Fruit fly (Drosophila melanogaster) whole organism, embryonic: ENCODE data around the gene CG32073.

ENCODE experiments used
- Abd-B ChIP-seq: fragments of 200-800 bp; sonication (Bioruptor generic); optimal IDR thresholded peaks from 2 replicates; lab custom pipeline; 2018; ENCODE audit warnings: missing biosample characterization, mild to moderate bottlenecking, missing genetic modification characterization, moderate library complexity
- Atf-2 ChIP-seq: fragments of 200-800 bp; sonication (Bioruptor generic); optimal IDR thresholded peaks from 2 replicates; lab custom pipeline; 2016; ENCODE audit warnings: missing biosample characterization, missing genetic modification characterization
- Bgb ChIP-seq: fragments of 200-800 bp; sonication (Bioruptor generic); IDR thresholded peaks from 2 replicates; pipeline ENCODE4 v1.3.6; 2022; ENCODE audit warnings: missing biosample characterization, missing genetic modification characterization; ENCODE audit not compliant: partially characterized antibody
- BtbVII ChIP-seq: fragments of 200-800 bp; sonication (Bioruptor generic); optimal IDR thresholded peaks from 3 replicates; lab custom pipeline; 2017; ENCODE audit warnings: missing biosample characterization, mild to moderate bottlenecking, missing genetic modification characterization
- CG10274 ChIP-seq: fragments of 200-800 bp; sonication (Bioruptor generic); optimal IDR thresholded peaks from 3 replicates; lab custom pipeline; 2017; ENCODE audit warnings: missing biosample characterization, mild to moderate bottlenecking, missing genetic modification characterization
- CG10366 ChIP-seq: fragments of 200-800 bp; sonication (Bioruptor generic); IDR thresholded peaks from 2 replicates; pipeline ENCODE4 v1.3.6; 2022; ENCODE audit warnings: missing biosample characterization, missing genetic modification characterization
- CG1602 ChIP-seq: fragments of 200-800 bp; sonication (Bioruptor generic); optimal IDR thresholded peaks from 3 replicates; lab custom pipeline; 2016; ENCODE audit warnings: missing biosample characterization, missing genetic modification characterization
- CG17385 ChIP-seq: fragments of 200-800 bp; sonication (Bioruptor generic); optimal IDR thresholded peaks from 3 replicates; lab custom pipeline; 2018; ENCODE audit warnings: missing biosample characterization, mild to moderate bottlenecking, missing genetic modification characterization
- CG17912 ChIP-seq: fragments of 200-800 bp; sonication (Bioruptor generic); optimal IDR thresholded peaks from 2 replicates; lab custom pipeline; 2018; ENCODE audit warnings: missing biosample characterization, mild to moderate bottlenecking, missing genetic modification characterization
- CG18764 ChIP-seq: fragments of 200-800 bp; sonication (Bioruptor generic); optimal IDR thresholded peaks from 3 replicates; lab custom pipeline; 2016; ENCODE audit warnings: missing biosample characterization, missing genetic modification characterization
- CG2875 ChIP-seq: fragments of 200-800 bp; sonication (Bioruptor generic); optimal IDR thresholded peaks from 2 replicates; lab custom pipeline; 2017; ENCODE audit warnings: missing biosample characterization, mild to moderate bottlenecking, missing genetic modification characterization, missing genetic modification reagents
- CG31365 ChIP-seq: fragments of 200-800 bp; sonication (Bioruptor generic); optimal IDR thresholded peaks from 2 replicates; lab custom pipeline; 2018; ENCODE audit warnings: missing biosample characterization, mild to moderate bottlenecking, missing genetic modification characterization
- CG34376 ChIP-seq: fragments of 200-800 bp; sonication (Bioruptor generic); optimal IDR thresholded peaks from 2 replicates; lab custom pipeline; 2018; ENCODE audit warnings: missing biosample characterization, mild to moderate bottlenecking, missing genetic modification characterization
- CG4282 ChIP-seq: fragments of 200-800 bp; sonication (Bioruptor generic); optimal IDR thresholded peaks from 2 replicates; lab custom pipeline; 2016; ENCODE audit warnings: missing biosample characterization, missing genetic modification characterization
- CG4360 ChIP-seq: fragments of 200-800 bp; sonication (Bioruptor generic); IDR thresholded peaks from 2 replicates; pipeline ENCODE4 v1.3.6; 2022; ENCODE audit warnings: missing biosample characterization, missing genetic modification characterization
- CG4424 ChIP-seq: fragments of 200-800 bp; sonication (Bioruptor generic); optimal IDR thresholded peaks from 3 replicates; lab custom pipeline; 2016; ENCODE audit warnings: missing biosample characterization, missing genetic modification characterization
- CG4820 ChIP-seq: fragments of 200-800 bp; sonication (Bioruptor generic); optimal IDR thresholded peaks from 3 replicates; lab custom pipeline; 2016; ENCODE audit warnings: missing biosample characterization, missing genetic modification characterization
- CG7372 ChIP-seq: fragments of 200-800 bp; sonication (Bioruptor generic); IDR thresholded peaks from 2 replicates; pipeline ENCODE4 v1.3.6; 2022; ENCODE audit warnings: missing biosample characterization, missing genetic modification characterization
- CG7987 ChIP-seq: fragments of 200-800 bp; sonication (Bioruptor generic); optimal IDR thresholded peaks from 2 replicates; lab custom pipeline; 2018; ENCODE audit warnings: missing biosample characterization, mild to moderate bottlenecking, missing genetic modification characterization, moderate library complexity
- CG8388 ChIP-seq: fragments of 200-800 bp; sonication (Bioruptor generic); optimal IDR thresholded peaks from 2 replicates; lab custom pipeline; 2019; ENCODE audit warnings: missing biosample characterization, mild to moderate bottlenecking, missing genetic modification characterization, moderate library complexity
- CG9215 ChIP-seq: fragments of 200-800 bp; sonication (Bioruptor generic); IDR thresholded peaks from 2 replicates; pipeline ENCODE4 v1.3.6; 2022; ENCODE audit warnings: missing biosample characterization, missing genetic modification characterization
- Camta ChIP-seq: fragments of 200-800 bp; sonication (Bioruptor generic); optimal IDR thresholded peaks from 2 replicates; lab custom pipeline; 2016; ENCODE audit warnings: missing biosample characterization, missing genetic modification characterization
- E2f2 ChIP-seq: fragments of 200-800 bp; sonication (Bioruptor generic); IDR thresholded peaks from 2 replicates; pipeline ENCODE4 v1.3.6; 2022; ENCODE audit warnings: missing biosample characterization, missing genetic modification characterization
- HHEX ChIP-seq: fragments of 200-800 bp; sonication (Bioruptor generic); optimal IDR thresholded peaks from 3 replicates; lab custom pipeline; 2017; ENCODE audit warnings: missing biosample characterization, mild to moderate bottlenecking, missing genetic modification characterization, missing genetic modification reagents
- Hr51 ChIP-seq, 2 experiments: fragments of 200-800 bp; sonication (Bioruptor generic); optimal IDR thresholded peaks; 2 replicates in 1 of 2; 3 replicates in 1 of 2; lab custom pipeline; 2016 to 2018; ENCODE audit warnings: missing biosample characterization in 2 of 2, missing genetic modification characterization in 2 of 2, mild to moderate bottlenecking in 1 of 2, moderate library complexity in 1 of 2
- MESR4 ChIP-seq: fragments of 200-800 bp; sonication (Bioruptor generic); optimal IDR thresholded peaks from 2 replicates; lab custom pipeline; 2018; ENCODE audit warnings: missing biosample characterization, mild to moderate bottlenecking, missing genetic modification characterization, moderate library complexity
- NK7.1 ChIP-seq: fragments of 200-800 bp; sonication (Bioruptor generic); optimal IDR thresholded peaks from 3 replicates; lab custom pipeline; 2016; ENCODE audit warnings: missing biosample characterization, missing genetic modification characterization
- Nf-YB ChIP-seq: fragments of 200-800 bp; sonication (Bioruptor generic); optimal IDR thresholded peaks from 3 replicates; lab custom pipeline; 2019; ENCODE audit warnings: missing biosample characterization, mild to moderate bottlenecking, missing genetic modification characterization, moderate library complexity
- Optix ChIP-seq: fragments of 200-800 bp; sonication (Bioruptor generic); IDR thresholded peaks from 3 replicates; pipeline ENCODE4 v1.3.6; 2022; ENCODE audit warnings: missing biosample characterization, missing genetic modification characterization
- Ptx1 ChIP-seq: fragments of 200-800 bp; sonication (Bioruptor generic); IDR thresholded peaks from 2 replicates; pipeline ENCODE4 v1.3.6; 2022; ENCODE audit warnings: missing biosample characterization, missing genetic modification characterization
- Stat92E ChIP-seq, 3 experiments: fragments of >200 bp in 2 of 3; fragments of 200-800 bp in 1 of 3; sonication (Bioruptor generic) in 1 of 3; optimal IDR thresholded peaks; 2 replicates each; lab custom pipeline; 2017 to 2019; ENCODE audit warnings: missing biosample characterization in 3 of 3, missing genetic modification characterization in 3 of 3, mild to moderate bottlenecking in 1 of 3, moderate library complexity in 1 of 3
- Trl ChIP-seq, 3 experiments: fragments of >200 bp in 2 of 3; fragments of 200-800 bp in 1 of 3; sonication (Bioruptor generic) in 1 of 3; optimal IDR thresholded peaks; 2 replicates in 1 of 3; 3 replicates in 2 of 3; lab custom pipeline; 2016 to 2017; ENCODE audit warnings: missing biosample characterization in 1 of 3, missing genetic modification characterization in 1 of 3
- al ChIP-seq: fragments of 200-800 bp; sonication (Bioruptor generic); IDR thresholded peaks from 2 replicates; pipeline ENCODE4 v1.3.6; 2022; ENCODE audit warnings: missing biosample characterization, missing genetic modification characterization
- ato ChIP-seq: fragments of 200-800 bp; sonication (Bioruptor generic); IDR thresholded peaks from 2 replicates; pipeline ENCODE4 v1.3.6; 2022; ENCODE audit warnings: missing biosample characterization, missing genetic modification characterization; ENCODE audit not compliant: partially characterized antibody
- cg ChIP-seq: fragments of 200-800 bp; sonication (Bioruptor generic); optimal IDR thresholded peaks from 3 replicates; lab custom pipeline; 2019; ENCODE audit warnings: missing biosample characterization, mild to moderate bottlenecking, missing genetic modification characterization, moderate library complexity
- corto ChIP-seq: fragments of 200-800 bp; sonication (Bioruptor generic); optimal IDR thresholded peaks from 2 replicates; lab custom pipeline; 2016; ENCODE audit warnings: missing biosample characterization, mild to moderate bottlenecking, missing genetic modification characterization, moderate library complexity
- en ChIP-seq: fragments of 200-800 bp; sonication (Bioruptor generic); optimal IDR thresholded peaks from 2 replicates; lab custom pipeline; 2016; ENCODE audit warnings: missing biosample characterization, missing genetic modification characterization
- eve ChIP-seq, 2 experiments: fragments of >200 bp; optimal IDR thresholded peaks; 2 replicates each; lab custom pipeline; 2017; ENCODE audit warnings: missing biosample characterization in 2 of 2, missing genetic modification characterization in 2 of 2
- gcm2 ChIP-seq: fragments of 200-800 bp; sonication (Bioruptor generic); optimal IDR thresholded peaks from 2 replicates; lab custom pipeline; 2016; ENCODE audit warnings: missing biosample characterization, missing genetic modification characterization
- gsb ChIP-seq: fragments of 200-800 bp; sonication (Bioruptor generic); IDR thresholded peaks from 2 replicates; pipeline ENCODE4 v1.3.6; 2022; ENCODE audit warnings: missing biosample characterization, missing genetic modification characterization
- her ChIP-seq: fragments of 200-800 bp; sonication (Bioruptor generic); optimal IDR thresholded peaks from 2 replicates; lab custom pipeline; 2016; ENCODE audit warnings: missing biosample characterization, missing genetic modification characterization
- kah ChIP-seq: fragments of 200-800 bp; sonication (Bioruptor generic); optimal IDR thresholded peaks from 2 replicates; lab custom pipeline; 2018; ENCODE audit warnings: missing biosample characterization, mild to moderate bottlenecking, missing genetic modification characterization
- ken ChIP-seq: fragments of 200-800 bp; sonication (Bioruptor generic); IDR thresholded peaks from 3 replicates; pipeline ENCODE4 v1.3.6; 2022; ENCODE audit warnings: missing biosample characterization, missing genetic modification characterization
- luna ChIP-seq: fragments of 200-800 bp; sonication (Bioruptor generic); optimal IDR thresholded peaks from 2 replicates; lab custom pipeline; 2016; ENCODE audit warnings: missing biosample characterization, missing genetic modification characterization
- phol ChIP-seq: fragments of 200-800 bp; sonication (Bioruptor generic); optimal IDR thresholded peaks from 3 replicates; lab custom pipeline; 2018; ENCODE audit warnings: missing biosample characterization, mild to moderate bottlenecking, missing genetic modification characterization, moderate library complexity
- salm ChIP-seq: fragments of 200-800 bp; sonication (Bioruptor generic); optimal IDR thresholded peaks from 2 replicates; lab custom pipeline; 2018; ENCODE audit warnings: missing biosample characterization, mild to moderate bottlenecking, missing genetic modification characterization
- sim ChIP-seq: fragments of 200-800 bp; sonication (Bioruptor generic); IDR thresholded peaks from 2 replicates; pipeline ENCODE4 v1.3.6; 2022; ENCODE audit warnings: missing biosample characterization, missing genetic modification characterization
- stwl ChIP-seq: fragments of 200-800 bp; sonication (Bioruptor generic); optimal IDR thresholded peaks from 3 replicates; lab custom pipeline; 2018; ENCODE audit warnings: missing biosample characterization, mild to moderate bottlenecking, missing genetic modification characterization, moderate library complexity
- vnd ChIP-seq: fragments of 200-800 bp; sonication (Bioruptor generic); IDR thresholded peaks from 3 replicates; pipeline ENCODE4 v1.3.6; 2022; ENCODE audit warnings: missing biosample characterization, missing genetic modification characterization; ENCODE audit not compliant: partially characterized antibody
- zfh1 ChIP-seq: fragments of 200-800 bp; sonication (Bioruptor generic); IDR thresholded peaks from 3 replicates; pipeline ENCODE4 v1.3.6; 2022; ENCODE audit warnings: missing biosample characterization, missing genetic modification characterization

Gene CG32073

DNA sequence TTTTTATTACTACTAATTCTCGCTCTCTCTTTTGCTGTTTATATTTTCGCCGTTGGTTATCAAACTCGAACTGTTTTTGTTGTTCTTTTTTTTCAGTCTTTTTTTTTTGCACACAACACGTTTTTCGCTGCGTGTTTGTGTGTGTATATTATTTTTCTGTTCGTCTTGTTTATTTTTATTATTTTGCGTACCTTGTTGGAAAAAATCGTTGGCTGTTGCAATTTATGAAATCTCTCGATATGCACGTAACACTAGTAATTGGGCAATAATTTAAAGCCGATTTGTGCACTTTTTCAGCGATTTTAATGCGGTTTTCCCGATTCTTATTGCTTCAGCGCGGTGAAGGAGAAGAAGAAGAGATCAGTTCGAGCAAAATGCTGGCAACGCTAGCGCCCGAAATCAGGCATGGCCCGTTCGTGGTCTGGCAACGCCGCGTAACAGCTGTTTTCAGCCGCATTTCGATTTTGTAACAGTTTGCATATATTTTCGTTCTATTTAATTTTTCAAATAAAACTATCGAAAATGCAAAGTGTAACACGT is 13.1 kb upstream of the CG32073 start, which contains the start of the genes FoxK and mRpL2 (continued):
- no peak for TF ChIP-seq eve (GFP tag; optimal IDR thresholded peaks at IDR 0.05; lab: Kevin White, UChicago)
- no peak for TF ChIP-seq en (GFP tag; lab: Kevin White, UChicago)
- no peak for TF ChIP-seq CG4424 (GFP tag; lab: Kevin White, UChicago)
- TF ChIP-seq CG7372 (GFP tag; lab: Robert Waterston, UW) = no peak
- TF ChIP-seq BtbVII (GFP tag; lab: Kevin White, UChicago) = no peak
- TF ChIP-seq al (GFP tag; lab: Robert Waterston, UW) = no peak
- no peak for TF ChIP-seq ato (GFP tag; lab: Robert Waterston, UW)
- peak; percentile 23; the same call in 1 of the 2 replicates for TF ChIP-seq Bgb (GFP tag; lab: Robert Waterston, UW)
- TF ChIP-seq cg (GFP tag; lab: Kevin White, UChicago) = peak; percentile 26
- no peak for TF ChIP-seq CG10366 (GFP tag; lab: Robert Waterston, UW)
- no peak for TF ChIP-seq CG1602 (GFP tag; lab: Kevin White, UChicago)
- TF ChIP-seq Trl (optimal IDR thresholded peaks at IDR 0.05; lab: Kevin White, UChicago) = no peak
- TF ChIP-seq Trl (GFP tag; optimal IDR thresholded peaks at IDR 0.05; lab: Kevin White, UChicago) = no peak
- TF ChIP-seq gcm2 = peak; percentile 2
- TF ChIP-seq CG4282 (GFP tag; lab: Kevin White, UChicago) = peak; percentile 39
- TF ChIP-seq kah (GFP tag; lab: Kevin White, UChicago) = no peak
- no peak for TF ChIP-seq NK7.1 (GFP tag; lab: Kevin White, UChicago)
- no peak for TF ChIP-seq Atf-2 (GFP tag; lab: Kevin White, UChicago)
- TF ChIP-seq her (GFP tag; lab: Kevin White, UChicago) = no peak
- TF ChIP-seq ken (GFP tag; lab: Robert Waterston, UW) = no peak
- TF ChIP-seq CG17385 (GFP tag; lab: Kevin White, UChicago) = peak; percentile 99
- no peak for TF ChIP-seq CG4820 (GFP tag; lab: Kevin White, UChicago)
- no peak for TF ChIP-seq corto
- TF ChIP-seq Nf-YB (GFP tag; lab: Kevin White, UChicago) = no peak
- no peak for TF ChIP-seq salm (tag; lab: Kevin White, UChicago)
- TF ChIP-seq Optix = no peak
- no peak for TF ChIP-seq HHEX
- TF ChIP-seq E2f2 (GFP tag; lab: Robert Waterston, UW) = peak; percentile 58
- TF ChIP-seq MESR4 = peak; percentile 71
- TF ChIP-seq CG17912 (GFP tag; lab: Kevin White, UChicago) = peak; percentile 26
- no peak for TF ChIP-seq Camta (GFP tag; lab: Kevin White, UChicago)
- peak; percentile 45 for TF ChIP-seq phol
- no peak for TF ChIP-seq CG2875 (GFP tag; lab: Kevin White, UChicago)
- TF ChIP-seq CG31365 = no peak
- peak; percentile 83 for TF ChIP-seq stwl (tag; lab: Kevin White, UChicago)
- TF ChIP-seq Abd-B (GFP tag; lab: Kevin White, UChicago) = no peak
- TF ChIP-seq CG9215 (GFP tag; lab: Robert Waterston, UW) = no peak
- no peak for TF ChIP-seq Ptx1 (GFP tag; lab: Robert Waterston, UW)
- no peak for TF ChIP-seq luna
- TF ChIP-seq CG4360 (GFP tag; lab: Robert Waterston, UW) = no peak
- TF ChIP-seq zfh1 (GFP tag; lab: Robert Waterston, UW) = peak; percentile 31; the same call in 1 of the 3 replicates
- TF ChIP-seq Stat92E (GFP tag; optimal IDR thresholded peaks at IDR 0.05; lab: Kevin White, UChicago) = no peak
- no peak for TF ChIP-seq sim (GFP tag; lab: Robert Waterston, UW)
- TF ChIP-seq vnd (GFP tag; lab: Robert Waterston, UW) = no peak
- TF ChIP-seq CG34376 = no peak
- no peak for TF ChIP-seq CG10274 (GFP tag; lab: Kevin White, UChicago)
- TF ChIP-seq CG18764 (GFP tag; lab: Kevin White, UChicago) = no peak
- no peak for TF ChIP-seq gsb
- no peak for TF ChIP-seq CG8388 (GFP tag; lab: Kevin White, UChicago)
- TF ChIP-seq CG7987 (GFP tag; lab: Kevin White, UChicago) = peak; percentile 28
- TF ChIP-seq Hr51 (GFP tag; optimal IDR thresholded peaks at IDR 0.05; lab: Kevin White, UChicago) = no peak
